Fruit fly (Drosophila melanogaster): ENCODE measurements around the gene CG32259.

Gene CG32259

dm6 chr3L:4047635-4048034, 21.5 kb upstream of the CG32259 start, which contains the start of gene Dpy-30L2:
TSS of gene Dpy-30L2 (minus strand) at chr3L:4047735.
- TF ChIP-seq psq (optimal IDR thresholded peaks at IDR 0.05), result no peak
- TF ChIP-seq Dll (optimal IDR thresholded peaks at IDR 0.05), result no peak

dm6 chr3L:4049082-4049481, 20.1 kb upstream of the CG32259 start:
- TF ChIP-seq EcR (GFP tag; optimal IDR thresholded peaks at IDR 0.05) (no peak), Dll (optimal IDR thresholded peaks at IDR 0.05) (no peak), pan (optimal IDR thresholded peaks at IDR 0.05) (no peak), psq (optimal IDR thresholded peaks at IDR 0.05) (no peak), CG8478 (optimal IDR thresholded peaks at IDR 0.05) (no peak), usp (GFP tag; optimal IDR thresholded peaks at IDR 0.05) (no peak)

dm6 chr3L:4055438-4055962, 13.7 kb upstream of the CG32259 start:
- TF ChIP-seq EcR (GFP tag; optimal IDR thresholded peaks at IDR 0.05), result no peak
- TF ChIP-seq Dll (optimal IDR thresholded peaks at IDR 0.05), result no peak
- no peak for TF ChIP-seq usp (GFP tag; optimal IDR thresholded peaks at IDR 0.05)
- no peak for TF ChIP-seq CG8478 (optimal IDR thresholded peaks at IDR 0.05)
- TF ChIP-seq psq (optimal IDR thresholded peaks at IDR 0.05), result no peak
- no peak for TF ChIP-seq pan (optimal IDR thresholded peaks at IDR 0.05)

dm6 chr3L:4056812-4057211, 12.4 kb upstream of the CG32259 start:
- no peak for TF ChIP-seq EcR (GFP tag; optimal IDR thresholded peaks at IDR 0.05)
- no peak for TF ChIP-seq psq (optimal IDR thresholded peaks at IDR 0.05)
- no peak for TF ChIP-seq CG8478 (optimal IDR thresholded peaks at IDR 0.05)
- no peak for TF ChIP-seq Dll (optimal IDR thresholded peaks at IDR 0.05)
- TF ChIP-seq usp (GFP tag; optimal IDR thresholded peaks at IDR 0.05), result no peak
- TF ChIP-seq pan (optimal IDR thresholded peaks at IDR 0.05), result no peak

dm6 chr3L:4059293-4059820, 9.8 kb upstream of the CG32259 start, which contains the start of gene Ugt305A1:
TSS of gene Ugt305A1 (plus strand) at chr3L:4059770.
- TF ChIP-seq CG8478 (optimal IDR thresholded peaks at IDR 0.05), result no peak
- no peak for TF ChIP-seq EcR (GFP tag; optimal IDR thresholded peaks at IDR 0.05)
- TF ChIP-seq usp (GFP tag; optimal IDR thresholded peaks at IDR 0.05), result no peak
- TF ChIP-seq pan (optimal IDR thresholded peaks at IDR 0.05), result no peak
- no peak for TF ChIP-seq psq (optimal IDR thresholded peaks at IDR 0.05)
- no peak for TF ChIP-seq Dll (optimal IDR thresholded peaks at IDR 0.05)

dm6 chr3L:4061921-4062474, 7.2 kb upstream of the CG32259 start, which contains the start of gene dib:
TSS of gene dib (plus strand) at chr3L:4062292.
- TF ChIP-seq usp (GFP tag; optimal IDR thresholded peaks at IDR 0.05) (no peak), pan (optimal IDR thresholded peaks at IDR 0.05) (no peak), psq (optimal IDR thresholded peaks at IDR 0.05) (no peak), Dll (optimal IDR thresholded peaks at IDR 0.05) (no peak), EcR (GFP tag; optimal IDR thresholded peaks at IDR 0.05) (no peak), CG8478 (optimal IDR thresholded peaks at IDR 0.05) (no peak)

- TF ChIP-seq Dll (optimal IDR thresholded peaks at IDR 0.05) (no peak), usp (GFP tag; optimal IDR thresholded peaks at IDR 0.05) (no peak), EcR (GFP tag; optimal IDR thresholded peaks at IDR 0.05) (no peak), pan (optimal IDR thresholded peaks at IDR 0.05) (no peak), CG8478 (optimal IDR thresholded peaks at IDR 0.05) (no peak), psq (optimal IDR thresholded peaks at IDR 0.05) (no peak)
Measured at dm6 chr3L:4068368-4068767, 801 bp upstream of the CG32259 start.

- TF ChIP-seq CG8478 (optimal IDR thresholded peaks at IDR 0.05) (no peak), psq (optimal IDR thresholded peaks at IDR 0.05) (no peak), usp (GFP tag; optimal IDR thresholded peaks at IDR 0.05) (no peak), Dll (optimal IDR thresholded peaks at IDR 0.05) (peak; percentile 81), pan (optimal IDR thresholded peaks at IDR 0.05) (peak; percentile 96), EcR (GFP tag; optimal IDR thresholded peaks at IDR 0.05) (no peak)
Measured at dm6 chr3L:4070221-4070995, 1.2 kb downstream of the CG32259 start.

dm6 chr3L:4070996-4071379, 1.8 kb downstream of the CG32259 start:
- TF ChIP-seq usp (GFP tag; optimal IDR thresholded peaks at IDR 0.05) (no peak), CG8478 (optimal IDR thresholded peaks at IDR 0.05) (no peak), EcR (GFP tag; optimal IDR thresholded peaks at IDR 0.05) (no peak), pan (optimal IDR thresholded peaks at IDR 0.05) (no peak), psq (optimal IDR thresholded peaks at IDR 0.05) (no peak), Dll (optimal IDR thresholded peaks at IDR 0.05) (no peak)

dm6 chr3L:4071561-4072049, 2.4 kb downstream of the CG32259 start, which contains the start of gene wit:
TSS of gene wit (minus strand) at chr3L:4071717.
- no peak for TF ChIP-seq EcR (GFP tag; optimal IDR thresholded peaks at IDR 0.05)
- TF ChIP-seq psq (optimal IDR thresholded peaks at IDR 0.05), result peak; percentile 65
- TF ChIP-seq Dll (optimal IDR thresholded peaks at IDR 0.05), result peak; percentile 91

dm6 chr3L:4072717-4073116, 3.5 kb downstream of the CG32259 start:
- no peak for TF ChIP-seq CG8478 (optimal IDR thresholded peaks at IDR 0.05)
- no peak for TF ChIP-seq pan (optimal IDR thresholded peaks at IDR 0.05)
- no peak for TF ChIP-seq usp (GFP tag; optimal IDR thresholded peaks at IDR 0.05)
- TF ChIP-seq EcR (GFP tag; optimal IDR thresholded peaks at IDR 0.05), result no peak
- TF ChIP-seq psq (optimal IDR thresholded peaks at IDR 0.05), result no peak
- TF ChIP-seq Dll (optimal IDR thresholded peaks at IDR 0.05), result no peak

dm6 chr3L:4073755-4074154, 4.6 kb downstream of the CG32259 start, which contains the start of gene Faa:
TSS of gene Faa (minus strand) at chr3L:4073954.
- TF ChIP-seq Dll (optimal IDR thresholded peaks at IDR 0.05) (no peak), usp (GFP tag; optimal IDR thresholded peaks at IDR 0.05) (no peak), pan (optimal IDR thresholded peaks at IDR 0.05) (no peak), EcR (GFP tag; optimal IDR thresholded peaks at IDR 0.05) (no peak), CG8478 (optimal IDR thresholded peaks at IDR 0.05) (no peak), psq (optimal IDR thresholded peaks at IDR 0.05) (no peak)
